Worm (Caenorhabditis elegans) whole organism, L4 larva: Measurements from ENCODE around the gene T05A8.11.

Experiments
- D1046.2 ChIP-seq: fragments of 200-800 bp; sonication (Bioruptor generic); IDR thresholded peaks from 2 replicates; pipeline ENCODE4 v1.3.6; 2022; ENCODE audit warnings: missing genetic modification characterization, missing compliant biosample characterization
- F10B5.3 ChIP-seq: sonication (generic microtip); optimal IDR thresholded peaks from 2 replicates; lab custom pipeline; 2016; ENCODE audit warnings: mild to moderate bottlenecking, missing genetic modification characterization, missing compliant biosample characterization
- F37D6.2 ChIP-seq: sonication (generic microtip); optimal IDR thresholded peaks from 2 replicates; lab custom pipeline; 2016; ENCODE audit warnings: mild to moderate bottlenecking, missing genetic modification characterization, missing compliant biosample characterization
- F44E2.7 ChIP-seq: fragments of 200-800 bp; sonication (Bioruptor generic); IDR thresholded peaks from 2 replicates; pipeline ENCODE4 v2.1.2; 2022; ENCODE audit warnings: missing genetic modification characterization, missing compliant biosample characterization
- R02D3.7 ChIP-seq: fragments of 150-350 bp; sonication (generic microtip); optimal IDR thresholded peaks from 3 replicates; lab custom pipeline; 2014; ENCODE audit warnings: missing biosample characterization, missing genetic modification characterization
- Y105C5A.15 ChIP-seq: fragments of 200-800 bp; sonication (Bioruptor generic); IDR thresholded peaks from 2 replicates; pipeline ENCODE4 v1.3.6; 2022; ENCODE audit warnings: missing genetic modification characterization, missing compliant biosample characterization
- Y5F2A.4 ChIP-seq: fragments of 200-800 bp; sonication (Bioruptor generic); optimal IDR thresholded peaks from 2 replicates; lab custom pipeline; 2018; ENCODE audit warnings: mild to moderate bottlenecking, missing genetic modification characterization, missing compliant biosample characterization
- aha-1 ChIP-seq: fragments of 150-350 bp; peaks from one replicate; lab custom pipeline; 2014; ENCODE audit warnings: missing biosample characterization, missing genetic modification characterization
- ceh-32 ChIP-seq: sonication (generic microtip); optimal IDR thresholded peaks from 2 replicates; lab custom pipeline; 2016; ENCODE audit warnings: mild to moderate bottlenecking, missing genetic modification characterization, missing compliant biosample characterization; ENCODE audit not compliant: poor library complexity
- ceh-62 ChIP-seq: sonication (generic microtip); optimal IDR thresholded peaks from 2 replicates; lab custom pipeline; 2017; ENCODE audit warnings: missing biosample characterization, missing genetic modification characterization
- ceh-82 ChIP-seq: sonication (generic microtip); optimal IDR thresholded peaks from 2 replicates; lab custom pipeline; 2017; ENCODE audit warnings: missing biosample characterization, missing genetic modification characterization
- ces-1 ChIP-seq: fragments of 150-350 bp; sonication (generic microtip); optimal IDR thresholded peaks from 4 replicates; lab custom pipeline; 2014; ENCODE audit warnings: missing biosample characterization, missing genetic modification reagents, missing genetic modification characterization
- cey-2 ChIP-seq: sonication (generic microtip); optimal IDR thresholded peaks from 3 replicates; lab custom pipeline; 2017; ENCODE audit warnings: missing genetic modification characterization, mild to moderate bottlenecking, missing compliant biosample characterization, antibody characterized with exemption, borderline replicate concordance; ENCODE audit not compliant: insufficient read depth
- daf-12 ChIP-seq: fragments of 150-350 bp; optimal IDR thresholded peaks from 2 replicates; lab custom pipeline; 2014; ENCODE audit warnings: missing biosample characterization, missing genetic modification reagents, missing genetic modification characterization
- daf-8 ChIP-seq: fragments of 200-800 bp; sonication (Bioruptor generic); IDR thresholded peaks from 2 replicates; pipeline ENCODE4 v1.3.6; 2022; ENCODE audit warnings: missing genetic modification characterization, missing compliant biosample characterization
- dpl-1 ChIP-seq: fragments of 150-350 bp; optimal IDR thresholded peaks from 2 replicates; lab custom pipeline; 2014; ENCODE audit warnings: missing biosample characterization, missing genetic modification reagents, missing genetic modification characterization
- duxl-1 ChIP-seq: sonication (generic microtip); optimal IDR thresholded peaks from 2 replicates; lab custom pipeline; 2016; ENCODE audit warnings: mild to moderate bottlenecking, missing genetic modification characterization, moderate library complexity, missing compliant biosample characterization; ENCODE audit not compliant: poor library complexity
- egl-27 ChIP-seq: sonication (generic microtip); optimal IDR thresholded peaks from 3 replicates; lab custom pipeline; 2017; ENCODE audit warnings: missing biosample characterization, missing genetic modification reagents, missing genetic modification characterization
- egl-43 ChIP-seq: fragments of 200-800 bp; sonication (Bioruptor generic); IDR thresholded peaks from 2 replicates; pipeline ENCODE4 v1.3.6; 2022; ENCODE audit warnings: missing genetic modification reagents, missing genetic modification characterization, missing compliant biosample characterization
- fos-1 ChIP-seq: fragments of 150-350 bp; optimal IDR thresholded peaks from 2 replicates; lab custom pipeline; 2014; ENCODE audit warnings: missing biosample characterization, missing genetic modification characterization
- hlh-11 ChIP-seq: fragments of 200-800 bp; sonication (Bioruptor generic); optimal IDR thresholded peaks from 2 replicates; lab custom pipeline; 2018; ENCODE audit warnings: mild to moderate bottlenecking, missing genetic modification characterization, missing compliant biosample characterization
- hlh-30 ChIP-seq: sonication (generic microtip); optimal IDR thresholded peaks from 2 replicates; lab custom pipeline; 2017; ENCODE audit warnings: antibody characterized with exemption, mild to moderate bottlenecking, missing genetic modification characterization, missing compliant biosample characterization; ENCODE audit not compliant: insufficient read depth
- lim-7 ChIP-seq: fragments of 200-800 bp; sonication (Bioruptor generic); IDR thresholded peaks from 2 replicates; pipeline ENCODE4 v1.3.6; 2022; ENCODE audit warnings: missing genetic modification characterization, missing compliant biosample characterization
- lin-13 ChIP-seq: fragments of 150-350 bp; optimal IDR thresholded peaks from 2 replicates; lab custom pipeline; 2014; ENCODE audit warnings: missing biosample characterization, missing genetic modification reagents, missing genetic modification characterization
- lin-15B ChIP-seq: fragments of 150-350 bp; sonication (generic microtip); optimal IDR thresholded peaks from 3 replicates; lab custom pipeline; 2014; ENCODE audit warnings: missing biosample characterization, missing genetic modification characterization
- lin-29 ChIP-seq: fragments of 200-800 bp; sonication (Bioruptor generic); IDR thresholded peaks from 2 replicates; pipeline ENCODE4 v1.3.6; 2022; ENCODE audit warnings: missing genetic modification reagents, missing genetic modification characterization, missing compliant biosample characterization
- lin-38 ChIP-seq: fragments of 200-800 bp; sonication (Bioruptor generic); IDR thresholded peaks from 2 replicates; pipeline ENCODE4 v1.3.6; 2022; ENCODE audit warnings: missing genetic modification reagents, missing genetic modification characterization, missing compliant biosample characterization
- lin-39 ChIP-seq: fragments of 150-350 bp; optimal IDR thresholded peaks from 2 replicates; lab custom pipeline; 2014; ENCODE audit warnings: missing biosample characterization, missing genetic modification reagents, missing genetic modification characterization
- lsy-2 ChIP-seq, 2 experiments: fragments of 150-350 bp in 1 of 2; sonication (generic microtip) in 1 of 2; optimal IDR thresholded peaks; 2 replicates each; lab custom pipeline; 2014 to 2017; ENCODE audit warnings: missing biosample characterization in 2 of 2, missing genetic modification characterization in 2 of 2
- mdt-29 ChIP-seq: fragments of 200-800 bp; sonication (Bioruptor generic); IDR thresholded peaks from 2 replicates; pipeline ENCODE4 v1.3.6; 2022; ENCODE audit warnings: missing genetic modification reagents, missing genetic modification characterization, missing compliant biosample characterization
- mep-1 ChIP-seq: fragments of 150-350 bp; sonication (generic microtip); optimal IDR thresholded peaks from 3 replicates; lab custom pipeline; 2014; ENCODE audit warnings: missing biosample characterization, missing genetic modification characterization
- mxl-2 ChIP-seq: fragments of 200-800 bp; sonication (Bioruptor generic); conservative IDR thresholded peaks from 2 replicates; pipeline ENCODE4 v1.3.6; 2022; ENCODE audit warnings: missing genetic modification reagents, missing genetic modification characterization, missing compliant biosample characterization
- nhr-10 ChIP-seq: fragments of 150-350 bp; optimal IDR thresholded peaks from 2 replicates; lab custom pipeline; 2014; ENCODE audit warnings: missing biosample characterization, missing genetic modification characterization
- nhr-28 ChIP-seq: fragments of 150-350 bp; optimal IDR thresholded peaks from 2 replicates; lab custom pipeline; 2014; ENCODE audit warnings: missing biosample characterization, missing genetic modification characterization
- nhr-41 ChIP-seq: fragments of 200-800 bp; sonication (Bioruptor generic); IDR thresholded peaks from 2 replicates; pipeline ENCODE4 v1.3.6; 2022; ENCODE audit warnings: missing genetic modification reagents, missing genetic modification characterization, missing compliant biosample characterization
- nhr-76 ChIP-seq: fragments of 150-350 bp; optimal IDR thresholded peaks from 2 replicates; lab custom pipeline; 2014; ENCODE audit warnings: missing biosample characterization, missing genetic modification characterization
- php-3 ChIP-seq: fragments of 200-800 bp; sonication (Bioruptor generic); IDR thresholded peaks from 2 replicates; pipeline ENCODE4 v1.3.6; 2022; ENCODE audit warnings: missing genetic modification reagents, missing genetic modification characterization, missing compliant biosample characterization
- pqm-1 ChIP-seq: sonication (generic microtip); optimal IDR thresholded peaks from 2 replicates; lab custom pipeline; 2017; ENCODE audit warnings: missing biosample characterization, missing genetic modification characterization
- sdz-12 ChIP-seq: fragments of 200-800 bp; sonication (Bioruptor generic); optimal IDR thresholded peaks from 2 replicates; lab custom pipeline; 2018; ENCODE audit warnings: mild to moderate bottlenecking, missing genetic modification characterization, missing compliant biosample characterization
- set-16 ChIP-seq: fragments of 200-800 bp; sonication (Bioruptor generic); IDR thresholded peaks from 2 replicates; pipeline ENCODE4 v1.3.6; 2022; ENCODE audit warnings: missing genetic modification reagents, missing genetic modification characterization, missing compliant biosample characterization
- unc-39 ChIP-seq: sonication (generic microtip); optimal IDR thresholded peaks from 2 replicates; lab custom pipeline; 2017; ENCODE audit warnings: missing biosample characterization, missing genetic modification characterization
- unc-62 ChIP-seq, 3 experiments: fragments of 150-350 bp in 1 of 3; sonication (generic microtip); optimal IDR thresholded peaks in 2 of 3; peaks in 1 of 3; 1 replicate in 1 of 3; 2 replicates in 2 of 3; lab custom pipeline; 2014 to 2017; ENCODE audit warnings: missing biosample characterization in 3 of 3, missing genetic modification characterization in 3 of 3, missing genetic modification reagents in 3 of 3, missing genotype in 1 of 3
- vab-7 ChIP-seq: fragments of 200-800 bp; sonication (Bioruptor generic); IDR thresholded peaks from 2 replicates; pipeline ENCODE4 v1.3.6; 2022; ENCODE audit warnings: missing genetic modification reagents, missing genetic modification characterization, missing compliant biosample characterization
- zip-11 ChIP-seq: fragments of 200-800 bp; sonication (Bioruptor generic); IDR thresholded peaks from 2 replicates; pipeline ENCODE4 v1.3.6; 2022; ENCODE audit warnings: missing genetic modification characterization, missing compliant biosample characterization
- zip-2 ChIP-seq: fragments of 150-350 bp; optimal IDR thresholded peaks from 2 replicates; lab custom pipeline; 2014; ENCODE audit warnings: missing biosample characterization, missing genetic modification characterization

The T05A8.11 gene

DNA sequence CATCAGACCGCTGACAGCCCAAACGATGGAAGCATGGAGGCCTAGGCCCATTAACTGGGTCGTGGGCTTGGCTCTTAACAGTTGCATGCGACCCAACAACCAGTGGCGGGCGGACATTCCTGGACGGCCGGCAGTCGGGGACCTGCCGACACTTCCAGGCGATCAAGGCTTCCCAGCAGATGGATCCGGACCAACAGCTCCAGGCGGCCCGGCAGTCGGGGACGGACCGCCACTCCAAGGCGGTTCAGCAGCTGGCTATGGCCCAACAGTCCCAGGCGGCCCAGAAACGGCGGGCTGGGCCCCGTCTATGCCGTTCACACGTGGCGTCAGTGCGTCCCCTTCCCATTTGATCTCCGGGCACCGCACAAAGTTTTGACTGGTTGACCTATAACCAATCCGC, 15.9 kb upstream of the T05A8.11 start (continued):
- TF ChIP-seq php-3 (GFP tag; lab: Robert Waterston, UW), result no peak
- no peak for TF ChIP-seq mep-1 (tag; lab: Kevin White, UChicago)
- TF ChIP-seq set-16 (GFP tag; lab: Robert Waterston, UW), result peak; percentile 96
- no peak for TF ChIP-seq lin-39

DNA sequence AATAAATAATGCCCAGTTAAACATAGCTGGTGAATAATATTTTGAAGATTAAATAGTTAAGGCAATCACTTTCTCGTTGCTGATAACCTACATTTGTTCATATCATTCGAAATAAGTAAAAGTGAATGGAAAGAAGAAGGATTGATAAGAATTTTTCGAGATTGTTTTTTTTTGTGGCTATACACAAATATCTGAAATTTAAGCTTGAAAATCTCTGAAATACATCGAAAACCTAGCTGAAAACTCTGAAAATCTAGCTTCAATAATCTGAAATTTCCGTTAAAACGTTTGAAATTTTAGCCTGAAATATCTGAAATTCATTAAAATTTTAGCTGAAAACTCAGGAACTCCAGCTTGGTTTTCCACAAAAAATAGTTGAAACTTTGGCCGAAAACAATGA, 14.2 kb upstream of the T05A8.11 start, which contains the start of gene T05A8.6:
Gene T05A8.6 (minus strand): TSS at position 101 of the 400 bp plus-strand sequence.
- no peak for TF ChIP-seq daf-8 (GFP tag; lab: Robert Waterston, UW)
- TF ChIP-seq mxl-2 (GFP tag; lab: Robert Waterston, UW), result no peak
- no peak for TF ChIP-seq ceh-82 (tag; lab: Kevin White, UChicago)
- no peak for TF ChIP-seq Y105C5A.15 (GFP tag; lab: Robert Waterston, UW)
- no peak for TF ChIP-seq nhr-28 (tag; lab: Kevin White, UChicago)
- TF ChIP-seq daf-12 (tag; lab: Kevin White, UChicago), result no peak
- no peak for TF ChIP-seq unc-62 (GFP tag; optimal IDR thresholded peaks at IDR 0.05 in 1 of 2; lab: Kevin White, UChicago)
- no peak for TF ChIP-seq unc-62 (tag; optimal IDR thresholded peaks at IDR 0.05; lab: Kevin White, UChicago)
- no peak for TF ChIP-seq php-3 (GFP tag; lab: Robert Waterston, UW)
- TF ChIP-seq pqm-1 (tag; lab: Kevin White, UChicago), result no peak
- no peak for TF ChIP-seq ceh-32 (tag; lab: Kevin White, UChicago)
- no peak for TF ChIP-seq lin-15B (tag; lab: Kevin White, UChicago)
- no peak for TF ChIP-seq Y5F2A.4 (GFP tag; lab: Kevin White, UChicago)
- TF ChIP-seq cey-2, result no peak
- TF ChIP-seq hlh-11, result no peak

DNA sequence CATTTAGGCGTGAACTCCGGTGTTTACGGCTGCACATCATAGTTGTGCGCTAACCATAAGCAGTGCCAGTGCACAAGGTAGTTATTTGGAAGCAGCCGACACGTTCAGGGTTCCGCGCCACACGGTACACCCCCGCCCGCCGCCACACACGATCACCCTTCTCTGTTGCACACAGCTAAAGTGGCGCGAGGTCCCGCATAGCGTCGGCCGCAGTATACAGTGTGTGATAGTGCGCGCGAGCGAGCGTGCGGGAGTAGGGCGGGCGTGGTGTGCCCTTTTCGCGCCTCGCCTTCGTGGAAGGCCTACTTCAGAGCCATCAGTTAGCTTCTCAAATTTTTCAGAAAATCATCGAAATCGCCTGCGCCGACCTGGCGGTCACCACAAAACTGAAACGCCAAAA, 11.5 kb upstream of the T05A8.11 start:
- TF ChIP-seq lin-38 (no peak), egl-43 (GFP tag; lab: Robert Waterston, UW) (no peak), aha-1 (tag; lab: Kevin White, UChicago) (no peak), duxl-1 (tag; lab: Kevin White, UChicago) (no peak), hlh-30 (tag; lab: Kevin White, UChicago) (no peak), nhr-76 (no peak), lim-7 (GFP tag; lab: Robert Waterston, UW) (peak; percentile 34; the same call in 1 of the 2 replicates), zip-11 (GFP tag; lab: Robert Waterston, UW) (no peak), sdz-12 (GFP tag; lab: Kevin White, UChicago) (no peak), lin-29 (GFP tag; lab: Robert Waterston, UW) (0 out of 2 replicates have a peak, but pooled peaks have one; percentile 19), php-3 (GFP tag; lab: Robert Waterston, UW) (0 out of 2 replicates have a peak, but pooled peaks have one; percentile 12), lsy-2 (tag; optimal IDR thresholded peaks at IDR 0.05; lab: Kevin White, UChicago) (no peak), R02D3.7 (tag; lab: Kevin White, UChicago) (no peak), set-16 (GFP tag; lab: Robert Waterston, UW) (peak; percentile 82), nhr-10 (no peak), mdt-29 (GFP tag; lab: Robert Waterston, UW) (no peak), F37D6.2 (tag; lab: Kevin White, UChicago) (no peak), daf-12 (tag; lab: Kevin White, UChicago) (no peak), fos-1 (no peak), unc-39 (tag; lab: Kevin White, UChicago) (no peak), nhr-41 (GFP tag; lab: Robert Waterston, UW) (no peak)

DNA sequence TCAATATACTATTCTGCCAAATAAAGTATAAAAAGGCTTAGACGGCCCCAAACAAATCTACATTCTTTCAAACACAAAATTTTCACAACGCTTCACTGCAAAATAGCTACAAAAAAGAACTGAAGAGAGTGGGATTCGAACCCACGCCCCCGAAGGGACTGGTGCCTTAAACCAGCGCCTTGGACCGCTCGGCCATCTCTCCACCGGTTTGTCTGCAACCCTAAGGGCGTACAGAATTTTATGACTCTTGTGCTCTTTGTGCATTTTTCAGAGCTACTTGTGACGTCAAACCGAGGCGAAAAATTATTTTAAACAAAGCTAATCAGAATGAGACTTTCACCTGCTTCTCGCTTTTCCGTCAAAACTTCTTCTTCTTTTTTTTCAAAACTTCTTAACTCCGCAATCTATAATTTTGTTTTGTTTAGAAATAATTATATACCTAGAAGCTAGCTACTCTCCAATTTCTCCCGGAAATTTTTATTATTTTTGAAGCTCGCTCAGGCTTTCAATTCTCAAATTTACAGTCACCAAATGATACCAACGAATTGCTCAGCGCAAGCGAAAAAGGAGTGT, 10.8 kb upstream of the T05A8.11 start, which contains the start of gene T05A8.8:
Gene T05A8.8 (plus strand): TSS at position 523 of the 573 bp plus-strand sequence.
- TF ChIP-seq F10B5.3 (tag; lab: Kevin White, UChicago), result no peak
- no peak for TF ChIP-seq lin-13 (GFP tag; lab: Kevin White, UChicago)
- peak; percentile 67 for TF ChIP-seq egl-43 (GFP tag; lab: Robert Waterston, UW)
- no peak for TF ChIP-seq F44E2.7
- peak in 1 of 2 experiments; percentile 51 for TF ChIP-seq unc-62 (GFP tag; optimal IDR thresholded peaks at IDR 0.05 in 1 of 2; lab: Kevin White, UChicago)
- TF ChIP-seq unc-62 (tag; optimal IDR thresholded peaks at IDR 0.05; lab: Kevin White, UChicago), result no peak
- no peak for TF ChIP-seq dpl-1
- TF ChIP-seq zip-2 (tag; lab: Kevin White, UChicago), result no peak
- 0 out of 2 replicates have a peak, but pooled peaks have one; percentile 48 for TF ChIP-seq lim-7 (GFP tag; lab: Robert Waterston, UW)
- TF ChIP-seq D1046.2 (GFP tag; lab: Robert Waterston, UW), result 0 out of 2 replicates have a peak, but pooled peaks have one; percentile 36
- TF ChIP-seq vab-7 (GFP tag; lab: Robert Waterston, UW), result 0 out of 2 replicates have a peak, but pooled peaks have one; percentile 35
- no peak for TF ChIP-seq ceh-32 (tag; lab: Kevin White, UChicago)
- TF ChIP-seq egl-27, result no peak
- TF ChIP-seq ceh-62 (tag; lab: Kevin White, UChicago), result no peak
- TF ChIP-seq ces-1, result no peak
